Worm (Caenorhabditis elegans): ENCODE results near the gene nas-38.

ce11 chrX:551175-551729 lies 6.7 kb upstream of the nas-38 start, which contains the start of gene F57C12.2:
- TF ChIP-seq flt-1 (GFP tag; IDR thresholded peaks at IDR 0.05), result no peak
- no peak for TF ChIP-seq ztf-23 (GFP tag; IDR thresholded peaks at IDR 0.05)
- no peak for TF ChIP-seq ztf-29 (GFP tag; IDR thresholded peaks at IDR 0.05)
- TF ChIP-seq tab-1 (GFP tag; IDR thresholded peaks at IDR 0.05), result no peak
- no peak for TF ChIP-seq ref-1 (GFP tag; conservative IDR thresholded peaks at IDR 0.05)
- no peak for TF ChIP-seq med-1 (GFP tag; optimal IDR thresholded peaks at IDR 0.05; ENCODE audit: insufficient read depth)

All from whole organism, midembryonic.